Fruit fly (Drosophila melanogaster) whole organism, embryonic: ENCODE results near the gene CG12607.

ENCODE experiments used
- Atf-2 ChIP-seq: fragments of 200-800 bp; sonication (Bioruptor generic); optimal IDR thresholded peaks from 2 replicates; lab custom pipeline; 2016; ENCODE audit warnings: missing biosample characterization, missing genetic modification characterization
- Atf6 ChIP-seq: fragments of 200-800 bp; sonication (Bioruptor generic); IDR thresholded peaks from 2 replicates; pipeline ENCODE4 v1.3.6; 2022; ENCODE audit warnings: missing biosample characterization, missing genetic modification characterization
- C15 ChIP-seq: fragments of 200-800 bp; sonication (Bioruptor generic); IDR thresholded peaks from 3 replicates; pipeline ENCODE4 v1.3.6; 2022; ENCODE audit warnings: missing biosample characterization, missing genetic modification characterization
- CG10565 ChIP-seq: fragments of 200-800 bp; sonication (Bioruptor generic); optimal IDR thresholded peaks from 3 replicates; lab custom pipeline; 2016; ENCODE audit warnings: missing biosample characterization, mild to moderate bottlenecking, missing genetic modification characterization
- CG13296 ChIP-seq: fragments of 200-800 bp; sonication (Bioruptor generic); optimal IDR thresholded peaks from 3 replicates; lab custom pipeline; 2018; ENCODE audit warnings: missing biosample characterization, mild to moderate bottlenecking, missing genetic modification characterization
- CG16779 ChIP-seq: fragments of 200-800 bp; sonication (Bioruptor generic); IDR thresholded peaks from 2 replicates; pipeline ENCODE4 v1.3.6; 2022; ENCODE audit warnings: missing biosample characterization, missing genetic modification characterization
- CG18011 ChIP-seq: fragments of 200-800 bp; sonication (Bioruptor generic); optimal IDR thresholded peaks from 2 replicates; lab custom pipeline; 2017; ENCODE audit warnings: missing biosample characterization, missing genetic modification characterization, mild to moderate bottlenecking, moderate library complexity, missing genotype
- CG18764 ChIP-seq: fragments of 200-800 bp; sonication (Bioruptor generic); optimal IDR thresholded peaks from 3 replicates; lab custom pipeline; 2016; ENCODE audit warnings: missing biosample characterization, missing genetic modification characterization
- CG2116 ChIP-seq: fragments of 200-800 bp; sonication (Bioruptor generic); optimal IDR thresholded peaks from 3 replicates; lab custom pipeline; 2018; ENCODE audit warnings: missing biosample characterization, mild to moderate bottlenecking, missing genetic modification characterization
- CG2129 ChIP-seq: fragments of 200-800 bp; sonication (Bioruptor generic); IDR thresholded peaks from 2 replicates; pipeline ENCODE4 v1.3.6; 2022; ENCODE audit warnings: missing biosample characterization, missing genetic modification characterization; ENCODE audit not compliant: partially characterized antibody
- CG32532 ChIP-seq: fragments of 200-800 bp; sonication (Bioruptor generic); IDR thresholded peaks from 2 replicates; pipeline ENCODE4 v1.3.6; 2022; ENCODE audit warnings: missing biosample characterization, missing genetic modification characterization
- CG4360 ChIP-seq: fragments of 200-800 bp; sonication (Bioruptor generic); IDR thresholded peaks from 2 replicates; pipeline ENCODE4 v1.3.6; 2022; ENCODE audit warnings: missing biosample characterization, missing genetic modification characterization
- CG43689 ChIP-seq: fragments of 200-800 bp; sonication (Bioruptor generic); IDR thresholded peaks from 2 replicates; pipeline ENCODE4 v1.3.6; 2022; ENCODE audit warnings: missing biosample characterization, missing genetic modification characterization
- CG4617 ChIP-seq: fragments of 200-800 bp; sonication (Bioruptor generic); optimal IDR thresholded peaks from 3 replicates; lab custom pipeline; 2016; ENCODE audit warnings: missing biosample characterization, missing genetic modification characterization, borderline replicate concordance
- CG7745 ChIP-seq: fragments of 200-800 bp; sonication (Bioruptor generic); optimal IDR thresholded peaks from 2 replicates; lab custom pipeline; 2018; ENCODE audit warnings: missing biosample characterization, mild to moderate bottlenecking, missing genetic modification characterization, moderate library complexity
- CG8089 ChIP-seq: fragments of 200-800 bp; sonication (Bioruptor generic); optimal IDR thresholded peaks from 3 replicates; lab custom pipeline; 2016; ENCODE audit warnings: missing biosample characterization, missing genetic modification characterization
- Chrac-16 ChIP-seq: fragments of 200-800 bp; sonication (Bioruptor generic); optimal IDR thresholded peaks from 3 replicates; lab custom pipeline; 2016; ENCODE audit warnings: missing biosample characterization, missing genetic modification characterization
- Dad ChIP-seq: fragments of 200-800 bp; sonication (Bioruptor generic); optimal IDR thresholded peaks from 3 replicates; lab custom pipeline; 2016; ENCODE audit warnings: missing biosample characterization, missing genetic modification characterization
- Dbx ChIP-seq: fragments of 200-800 bp; sonication (Bioruptor generic); IDR thresholded peaks from 3 replicates; pipeline ENCODE4 v1.3.6; 2022; ENCODE audit warnings: missing biosample characterization, missing genetic modification characterization
- Dip2 ChIP-seq: fragments of 200-800 bp; sonication (Bioruptor generic); IDR thresholded peaks from 2 replicates; pipeline ENCODE4 v1.3.6; 2022; ENCODE audit warnings: missing biosample characterization, missing genetic modification characterization
- Doc3 ChIP-seq: fragments of 200-800 bp; sonication (Bioruptor generic); IDR thresholded peaks from 3 replicates; pipeline ENCODE4 v1.3.6; 2022; ENCODE audit warnings: missing biosample characterization, missing genetic modification characterization; ENCODE audit not compliant: partially characterized antibody
- MESR4 ChIP-seq: fragments of 200-800 bp; sonication (Bioruptor generic); optimal IDR thresholded peaks from 2 replicates; lab custom pipeline; 2018; ENCODE audit warnings: missing biosample characterization, mild to moderate bottlenecking, missing genetic modification characterization, moderate library complexity
- Mrtf ChIP-seq: fragments of 200-800 bp; sonication (Bioruptor generic); IDR thresholded peaks from 3 replicates; pipeline ENCODE4 v1.3.6; 2022; ENCODE audit warnings: missing biosample characterization, missing genetic modification characterization
- Neu2 ChIP-seq: fragments of 200-800 bp; sonication (Bioruptor generic); optimal IDR thresholded peaks from 3 replicates; lab custom pipeline; 2016; ENCODE audit warnings: missing biosample characterization, missing genetic modification characterization, borderline replicate concordance
- Pdp1 ChIP-seq, 2 experiments: fragments of 200-800 bp; sonication (Bioruptor generic); optimal IDR thresholded peaks; 3 replicates each; lab custom pipeline; 2016; ENCODE audit warnings: missing biosample characterization in 2 of 2, missing genetic modification characterization in 2 of 2, mild to moderate bottlenecking in 1 of 2, moderate library complexity in 1 of 2
- Sry-δ ChIP-seq: fragments of 200-800 bp; sonication (Bioruptor generic); optimal IDR thresholded peaks from 2 replicates; lab custom pipeline; 2016; ENCODE audit warnings: missing biosample characterization, missing genetic modification characterization
- Stat92E ChIP-seq, 3 experiments: fragments of >200 bp in 2 of 3; fragments of 200-800 bp in 1 of 3; sonication (Bioruptor generic) in 1 of 3; optimal IDR thresholded peaks; 2 replicates each; lab custom pipeline; 2017 to 2019; ENCODE audit warnings: missing biosample characterization in 3 of 3, missing genetic modification characterization in 3 of 3, mild to moderate bottlenecking in 1 of 3, moderate library complexity in 1 of 3
- TFAM ChIP-seq: fragments of 200-800 bp; sonication (Bioruptor generic); optimal IDR thresholded peaks from 2 replicates; lab custom pipeline; 2017; ENCODE audit warnings: missing biosample characterization, missing genetic modification characterization, inconsistent platforms
- abd-A ChIP-seq: fragments of 200-800 bp; sonication (Bioruptor generic); optimal IDR thresholded peaks from 3 replicates; lab custom pipeline; 2019; ENCODE audit warnings: missing biosample characterization, mild to moderate bottlenecking, missing genetic modification characterization, moderate library complexity
- ap ChIP-seq: fragments of 200-800 bp; sonication (Bioruptor generic); IDR thresholded peaks from 2 replicates; pipeline ENCODE4 v1.3.6; 2022; ENCODE audit warnings: missing biosample characterization, missing genetic modification characterization
- bbx ChIP-seq: fragments of 200-800 bp; sonication (Bioruptor generic); IDR thresholded peaks from 2 replicates; pipeline ENCODE4 v1.3.6; 2022; ENCODE audit warnings: missing biosample characterization, missing genetic modification characterization; ENCODE audit not compliant: partially characterized antibody
- chinmo ChIP-seq: fragments of 200-800 bp; sonication (Bioruptor generic); IDR thresholded peaks from 4 replicates; pipeline ENCODE4 v1.3.6; 2022; ENCODE audit warnings: missing biosample characterization, missing genetic modification characterization; ENCODE audit not compliant: partially characterized antibody
- ci ChIP-seq: fragments of 200-800 bp; sonication (Bioruptor generic); IDR thresholded peaks from 3 replicates; pipeline ENCODE4 v1.3.6; 2022; ENCODE audit warnings: missing biosample characterization, missing genetic modification characterization
- cwo ChIP-seq: fragments of 200-800 bp; sonication (Bioruptor generic); optimal IDR thresholded peaks from 3 replicates; lab custom pipeline; 2017; ENCODE audit warnings: missing biosample characterization, missing genetic modification characterization, mild to moderate bottlenecking, moderate library complexity, missing genetic modification reagents
- dan ChIP-seq: fragments of 200-800 bp; sonication (Bioruptor generic); IDR thresholded peaks from 2 replicates; pipeline ENCODE4 v1.3.6; 2022; ENCODE audit warnings: missing biosample characterization, missing genetic modification characterization
- dmrt99B ChIP-seq: fragments of 200-800 bp; sonication (Bioruptor generic); optimal IDR thresholded peaks from 2 replicates; lab custom pipeline; 2018; ENCODE audit warnings: missing biosample characterization, mild to moderate bottlenecking, missing genetic modification characterization, moderate library complexity
- fd102C ChIP-seq: fragments of 200-800 bp; sonication (Bioruptor generic); optimal IDR thresholded peaks from 2 replicates; lab custom pipeline; 2018; ENCODE audit warnings: missing biosample characterization, mild to moderate bottlenecking, missing genetic modification characterization, moderate library complexity
- fd3F ChIP-seq: fragments of 200-800 bp; sonication (Bioruptor generic); optimal IDR thresholded peaks from 2 replicates; lab custom pipeline; 2018; ENCODE audit warnings: missing biosample characterization, mild to moderate bottlenecking, missing genetic modification characterization, moderate library complexity
- fd96Cb ChIP-seq: fragments of 200-800 bp; sonication (Bioruptor generic); optimal IDR thresholded peaks from 2 replicates; lab custom pipeline; 2018; ENCODE audit warnings: missing biosample characterization, mild to moderate bottlenecking, missing genetic modification characterization, moderate library complexity
- lab ChIP-seq: fragments of 200-800 bp; sonication (Bioruptor generic); optimal IDR thresholded peaks from 3 replicates; lab custom pipeline; 2017; ENCODE audit warnings: missing biosample characterization, missing genetic modification characterization, mild to moderate bottlenecking, moderate library complexity, missing genetic modification reagents
- nmo ChIP-seq: fragments of 200-800 bp; sonication (Bioruptor generic); optimal IDR thresholded peaks from 2 replicates; lab custom pipeline; 2018; ENCODE audit warnings: missing biosample characterization, mild to moderate bottlenecking, missing genetic modification characterization, moderate library complexity
- nom ChIP-seq: fragments of 200-800 bp; sonication (Bioruptor generic); optimal IDR thresholded peaks from 2 replicates; lab custom pipeline; 2017; ENCODE audit warnings: missing biosample characterization, missing genetic modification characterization, mild to moderate bottlenecking, moderate library complexity, missing genetic modification reagents
- pan ChIP-seq, 4 experiments: fragments of >200 bp in 3 of 4; fragments of 200-800 bp in 1 of 4; sonication (Bioruptor generic) in 1 of 4; optimal IDR thresholded peaks in 3 of 4; IDR thresholded peaks in 1 of 4; 2 replicates each; pipeline versions ENCODE4 v1.3.6 to Lab custom; 2017 to 2022; ENCODE audit warnings: missing biosample characterization in 2 of 4, missing genetic modification characterization in 2 of 4, mixed read lengths in 1 of 4
- peb ChIP-seq: fragments of 200-800 bp; sonication (Bioruptor generic); IDR thresholded peaks from 2 replicates; pipeline ENCODE4 v1.3.6; 2022; ENCODE audit warnings: missing biosample characterization, missing genetic modification characterization
- prd ChIP-seq, 3 experiments: fragments of >200 bp in 2 of 3; fragments of 200-800 bp in 1 of 3; sonication (Bioruptor generic) in 1 of 3; optimal IDR thresholded peaks in 2 of 3; IDR thresholded peaks in 1 of 3; 2 replicates in 2 of 3; 3 replicates in 1 of 3; pipeline versions ENCODE4 v1.3.6 to Lab custom; 2017 to 2022; ENCODE audit warnings: missing biosample characterization in 1 of 3, missing genetic modification characterization in 1 of 3
- sim ChIP-seq: fragments of 200-800 bp; sonication (Bioruptor generic); IDR thresholded peaks from 2 replicates; pipeline ENCODE4 v1.3.6; 2022; ENCODE audit warnings: missing biosample characterization, missing genetic modification characterization
- tna ChIP-seq: fragments of 200-800 bp; sonication (Bioruptor generic); IDR thresholded peaks from 2 replicates; pipeline ENCODE4 v1.3.6; 2022; ENCODE audit warnings: missing biosample characterization, missing genetic modification characterization; ENCODE audit not compliant: partially characterized antibody

CG12607 gene

DNA sequence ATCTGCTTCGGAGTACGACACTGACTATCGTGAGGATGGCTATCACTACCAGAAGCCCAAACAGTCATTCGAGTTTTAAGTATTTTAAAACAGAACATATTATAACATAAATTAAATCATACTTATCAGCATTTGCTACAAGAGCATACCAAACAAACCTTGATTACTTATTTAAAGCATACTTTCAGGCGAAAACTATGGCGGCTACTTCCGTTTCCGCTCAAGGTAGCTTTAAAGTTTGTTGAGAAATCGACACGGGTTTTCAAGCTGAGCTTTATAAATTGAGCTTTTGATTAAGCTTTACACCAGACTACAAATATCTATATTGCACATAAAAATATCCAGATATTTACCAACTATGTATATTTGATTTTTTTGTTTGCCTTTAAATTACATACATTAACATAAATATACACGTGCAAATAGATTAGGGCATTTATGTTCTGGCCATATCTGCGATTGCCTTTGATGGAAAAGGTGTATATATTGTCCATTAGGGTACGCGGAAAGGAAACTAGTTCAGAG, 28.6 kb downstream of the CG12607 start (continued):
- no peak for TF ChIP-seq Sry-δ (GFP tag; lab: Kevin White, UChicago)
- no peak for TF ChIP-seq Atf-2
- peak; percentile 82 for TF ChIP-seq CG2116 (GFP tag; lab: Kevin White, UChicago)
- TF ChIP-seq Stat92E (GFP tag; optimal IDR thresholded peaks at IDR 0.05; lab: Kevin White, UChicago) = no peak
- TF ChIP-seq lab = peak; percentile 97
- TF ChIP-seq bbx (GFP tag; lab: Robert Waterston, UW) = no peak
- TF ChIP-seq CG32532 (GFP tag; lab: Robert Waterston, UW) = peak; percentile 82
- no peak for TF ChIP-seq CG10565 (GFP tag; lab: Kevin White, UChicago)
- TF ChIP-seq Dad (GFP tag; lab: Kevin White, UChicago) = peak; percentile 59
- TF ChIP-seq Doc3 = no peak
- TF ChIP-seq Atf6 (GFP tag; lab: Robert Waterston, UW) = peak; percentile 71
- TF ChIP-seq chinmo (GFP tag; lab: Robert Waterston, UW) = no peak
- peak; percentile 67 for TF ChIP-seq CG8089 (GFP tag; lab: Kevin White, UChicago)
- TF ChIP-seq C15 (GFP tag; lab: Robert Waterston, UW) = 0 out of 3 replicates have a peak, but pooled peaks have one; percentile 60
- peak; percentile 95 for TF ChIP-seq CG13296 (GFP tag; lab: Kevin White, UChicago)
- TF ChIP-seq Chrac-16 (GFP tag; lab: Kevin White, UChicago) = no peak
- TF ChIP-seq fd102C (GFP tag; lab: Kevin White, UChicago) = peak; percentile 64
- peak; percentile 77 for TF ChIP-seq CG18764 (GFP tag; lab: Kevin White, UChicago)
- TF ChIP-seq CG4360 (GFP tag; lab: Robert Waterston, UW) = no peak
- peak; percentile 72 for TF ChIP-seq dmrt99B (tag; lab: Kevin White, UChicago)
- TF ChIP-seq CG2129 (GFP tag; lab: Robert Waterston, UW) = no peak
- TF ChIP-seq prd (optimal IDR thresholded peaks at IDR 0.05; lab: Kevin White, UChicago) = no peak
- no peak for TF ChIP-seq prd (GFP tag; IDR thresholded peaks at IDR 0.05; lab: Robert Waterston, UW)
- TF ChIP-seq cwo (GFP tag; lab: Kevin White, UChicago) = peak; percentile 70
- TF ChIP-seq peb (GFP tag; lab: Robert Waterston, UW) = no peak
- TF ChIP-seq Pdp1 (GFP tag; optimal IDR thresholded peaks at IDR 0.05; lab: Kevin White, UChicago) = peak; percentile 39 to 66
- TF ChIP-seq ci (GFP tag; lab: Robert Waterston, UW) = peak; percentile 98
- TF ChIP-seq TFAM (GFP tag; lab: Kevin White, UChicago) = peak; percentile 46
- 0 out of 2 replicates have a peak, but pooled peaks have one; percentile 49 for TF ChIP-seq sim (GFP tag; lab: Robert Waterston, UW)
- TF ChIP-seq Dbx = 0 out of 3 replicates have a peak, but pooled peaks have one; percentile 50
- TF ChIP-seq nom (GFP tag; lab: Kevin White, UChicago) = no peak
- peak; percentile 57 for TF ChIP-seq MESR4 (GFP tag; lab: Kevin White, UChicago)
- no peak for TF ChIP-seq Neu2 (GFP tag; lab: Kevin White, UChicago)
- no peak for TF ChIP-seq tna
- TF ChIP-seq abd-A (tag; lab: Kevin White, UChicago) = peak; percentile 84
- no peak for TF ChIP-seq Dip2 (GFP tag; lab: Robert Waterston, UW)
- TF ChIP-seq nmo (GFP tag; lab: Kevin White, UChicago) = peak; percentile 34
- peak; percentile 40 for TF ChIP-seq CG4617
- no peak for TF ChIP-seq pan (optimal IDR thresholded peaks at IDR 0.05; lab: Kevin White, UChicago)
- TF ChIP-seq pan (GFP tag; optimal IDR thresholded peaks at IDR 0.05 in 1 of 2, IDR thresholded peaks at IDR 0.05 in 1 of 2) = peak in 1 of 2 experiments; percentile 75
- peak; percentile 66 for TF ChIP-seq CG43689 (GFP tag; lab: Robert Waterston, UW)
- TF ChIP-seq CG16779 = 0 out of 2 replicates have a peak, but pooled peaks have one; percentile 34
- TF ChIP-seq CG7745 = no peak
- peak; percentile 68 for TF ChIP-seq fd3F (GFP tag; lab: Kevin White, UChicago)
- TF ChIP-seq fd96Cb (tag; lab: Kevin White, UChicago) = peak; percentile 14
- peak; percentile 58 for TF ChIP-seq ap
- no peak for TF ChIP-seq dan (GFP tag; lab: Robert Waterston, UW)
- TF ChIP-seq CG18011 (GFP tag; lab: Kevin White, UChicago) = peak; percentile 83
- TF ChIP-seq Mrtf = no peak
